Worm (Caenorhabditis elegans) whole organism, L1 larva: Measurements from ENCODE around the gene C26D10.6.

Experiments used
- C16A3.4 ChIP-seq: fragments of 150-350 bp; optimal IDR thresholded peaks from 2 replicates; lab custom pipeline; 2014; ENCODE audit warnings: missing biosample characterization, missing genetic modification characterization
- alr-1 ChIP-seq: fragments of 200-800 bp; sonication (Bioruptor generic); optimal IDR thresholded peaks from 2 replicates; lab custom pipeline; 2018; ENCODE audit warnings: borderline replicate concordance, mild to moderate bottlenecking, missing genetic modification characterization, missing compliant biosample characterization
- blmp-1 ChIP-seq: fragments of 150-350 bp; optimal IDR thresholded peaks from 2 replicates; lab custom pipeline; 2014; ENCODE audit warnings: missing biosample characterization, missing genetic modification characterization
- ceh-63 ChIP-seq: fragments of 200-800 bp; sonication (Bioruptor generic); optimal IDR thresholded peaks from 2 replicates; lab custom pipeline; 2018; ENCODE audit warnings: mild to moderate bottlenecking, missing genetic modification characterization, missing compliant biosample characterization
- ceh-82 ChIP-seq, 3 experiments: fragments of 150-350 bp in 1 of 3; sonication (generic microtip) in 2 of 3; optimal IDR thresholded peaks; 2 replicates each; lab custom pipeline; 2014 to 2017; ENCODE audit warnings: missing biosample characterization in 3 of 3, missing genetic modification characterization in 3 of 3
- dsc-1 ChIP-seq: sonication (generic microtip); optimal IDR thresholded peaks from 2 replicates; lab custom pipeline; 2016; ENCODE audit warnings: mild to moderate bottlenecking, missing genetic modification characterization, missing compliant biosample characterization
- efl-1 ChIP-seq, 4 experiments: fragments of 150-350 bp; optimal IDR thresholded peaks in 3 of 4; peaks in 1 of 4; 1 replicate in 1 of 4; 2 replicates in 3 of 4; lab custom pipeline; 2014; ENCODE audit warnings: missing biosample characterization in 2 of 4, missing genetic modification characterization in 2 of 4, missing genetic modification reagents in 2 of 4
- efl-3 ChIP-seq: fragments of 200-800 bp; sonication (Bioruptor generic); optimal IDR thresholded peaks from 2 replicates; lab custom pipeline; 2018; ENCODE audit warnings: mild to moderate bottlenecking, missing genetic modification characterization, missing compliant biosample characterization
- egl-27 ChIP-seq, 2 experiments: fragments of 150-350 bp in 1 of 2; sonication (generic microtip); optimal IDR thresholded peaks; 3 replicates each; lab custom pipeline; 2017 to 2018; ENCODE audit warnings: missing biosample characterization in 2 of 2, missing genetic modification characterization in 2 of 2, missing genetic modification reagents in 2 of 2
- elt-3 ChIP-seq, 6 experiments: fragments of 150-350 bp in 1 of 6; sonication (generic microtip); optimal IDR thresholded peaks; 2 replicates each; lab custom pipeline; 2017 to 2018; ENCODE audit warnings: missing biosample characterization in 6 of 6, missing genetic modification characterization in 6 of 6, inconsistent platforms in 1 of 6
- fos-1 ChIP-seq: fragments of 150-350 bp; optimal IDR thresholded peaks from 2 replicates; lab custom pipeline; 2014; ENCODE audit warnings: missing biosample characterization, missing genetic modification characterization
- grh-1 ChIP-seq: fragments of 200-800 bp; sonication (Bioruptor generic); IDR thresholded peaks from 2 replicates; pipeline ENCODE4 v1.3.6; 2022; ENCODE audit warnings: missing genetic modification reagents, missing genetic modification characterization, missing compliant biosample characterization
- lin-13 ChIP-seq: fragments of 150-350 bp; optimal IDR thresholded peaks from 2 replicates; lab custom pipeline; 2014; ENCODE audit warnings: missing biosample characterization, missing genetic modification reagents, missing genetic modification characterization
- lin-14 ChIP-seq: fragments of 200-800 bp; sonication (Bioruptor generic); optimal IDR thresholded peaks from 2 replicates; lab custom pipeline; 2018; ENCODE audit warnings: mild to moderate bottlenecking, missing genetic modification characterization, moderate library complexity, missing compliant biosample characterization
- lin-15B ChIP-seq: fragments of 150-350 bp; sonication (generic microtip); optimal IDR thresholded peaks from 3 replicates; lab custom pipeline; 2014; ENCODE audit warnings: missing biosample characterization, missing genetic modification characterization
- mdl-1 ChIP-seq, 2 experiments: fragments of 150-350 bp; optimal IDR thresholded peaks; 2 replicates each; lab custom pipeline; 2014 to 2017; ENCODE audit warnings: missing biosample characterization in 2 of 2, missing genetic modification characterization in 2 of 2, inconsistent platforms in 1 of 2
- mep-1 ChIP-seq: fragments of 150-350 bp; optimal IDR thresholded peaks from 2 replicates; lab custom pipeline; 2014; ENCODE audit warnings: missing biosample characterization, missing genetic modification characterization
- nhr-11 ChIP-seq: fragments of 150-350 bp; optimal IDR thresholded peaks from 2 replicates; lab custom pipeline; 2014; ENCODE audit warnings: missing biosample characterization, missing genetic modification characterization
- nhr-19 ChIP-seq: fragments of 200-800 bp; sonication (Bioruptor generic); conservative IDR thresholded peaks from 2 replicates; pipeline ENCODE4 v1.3.6; 2022; ENCODE audit warnings: missing genetic modification characterization, missing compliant biosample characterization
- nhr-237 ChIP-seq: fragments of 150-350 bp; optimal IDR thresholded peaks from 2 replicates; lab custom pipeline; 2014; ENCODE audit warnings: missing biosample characterization, missing genetic modification characterization
- nhr-76 ChIP-seq: sonication (generic microtip); optimal IDR thresholded peaks from 2 replicates; lab custom pipeline; 2017; ENCODE audit warnings: missing biosample characterization, missing genetic modification characterization
- nhr-85 ChIP-seq: sonication (generic microtip); peaks from one replicate; lab custom pipeline; 2016; ENCODE audit warnings: missing genetic modification characterization, inconsistent platforms, missing compliant biosample characterization
- rnt-1 ChIP-seq: sonication (generic microtip); optimal IDR thresholded peaks from 2 replicates; lab custom pipeline; 2016; ENCODE audit warnings: mild to moderate bottlenecking, missing genetic modification characterization, moderate library complexity, missing compliant biosample characterization
- snu-23 ChIP-seq: sonication (generic microtip); optimal IDR thresholded peaks from 2 replicates; lab custom pipeline; 2016; ENCODE audit warnings: missing genetic modification characterization, missing compliant biosample characterization
- sptf-1 ChIP-seq: fragments of 150-350 bp; optimal IDR thresholded peaks from 2 replicates; lab custom pipeline; 2014; ENCODE audit warnings: missing biosample characterization, missing genetic modification characterization
- xbp-1 ChIP-seq: sonication (generic microtip); optimal IDR thresholded peaks from 2 replicates; lab custom pipeline; 2016; ENCODE audit warnings: missing genetic modification characterization, missing compliant biosample characterization
- ztf-4 ChIP-seq: fragments of 150-350 bp; optimal IDR thresholded peaks from 2 replicates; lab custom pipeline; 2014; ENCODE audit warnings: missing biosample characterization, missing genetic modification characterization

The C26D10.6 gene

ce11 chrII:8360453-8360852 is 6.0 kb upstream of the C26D10.6 start, which contains the start of gene M195.2:
M195.2 (plus strand) TSS chrII:8360753.
- no peak for TF ChIP-seq nhr-85 (tag; lab: Kevin White, UChicago)
- TF ChIP-seq ceh-63: no peak
- no peak for TF ChIP-seq lin-13 (GFP tag; lab: Kevin White, UChicago)
- TF ChIP-seq nhr-237 (tag; lab: Kevin White, UChicago): no peak
- TF ChIP-seq egl-27 (tag; optimal IDR thresholded peaks at IDR 0.05; lab: Kevin White, UChicago): no peak
- no peak for TF ChIP-seq alr-1 (tag; lab: Kevin White, UChicago)
- no peak for TF ChIP-seq sptf-1 (tag; lab: Kevin White, UChicago)
- TF ChIP-seq ztf-4: no peak
- no peak for TF ChIP-seq snu-23 (GFP tag; lab: Kevin White, UChicago)
- no peak for TF ChIP-seq C16A3.4 (tag; lab: Kevin White, UChicago)
- TF ChIP-seq nhr-19 (GFP tag; lab: Robert Waterston, UW): no peak

ce11 chrII:8359350-8359749 is 4.8 kb upstream of the C26D10.6 start, which contains the start of gene col-77:
col-77 (minus strand) TSS chrII:8359381.
- TF ChIP-seq lin-14 (GFP tag; lab: Kevin White, UChicago): peak; percentile 31
- TF ChIP-seq lin-15B (tag; lab: Kevin White, UChicago): no peak
- TF ChIP-seq, all 84 proteins: peak for 1

DNA sequence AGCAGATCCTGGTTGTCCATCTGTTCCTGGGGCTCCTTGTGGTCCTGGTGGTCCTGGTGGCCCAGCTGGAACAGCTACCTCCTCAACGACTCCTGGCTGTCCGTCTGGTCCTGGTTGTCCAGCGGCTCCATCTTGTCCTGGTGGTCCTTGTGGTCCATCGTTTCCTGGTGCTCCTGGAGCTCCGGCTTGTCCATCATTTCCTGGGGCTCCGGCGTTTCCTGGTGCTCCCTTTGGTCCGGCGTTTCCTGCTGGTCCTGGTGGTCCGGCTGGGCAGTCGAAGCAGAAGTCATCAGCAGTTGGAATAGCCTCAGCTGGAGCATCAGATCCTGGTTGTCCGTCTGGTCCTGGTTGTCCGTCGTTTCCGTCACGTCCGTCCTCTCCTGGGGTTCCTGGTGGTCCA is 4.0 kb upstream of the C26D10.6 start:
- TF ChIP-seq nhr-11: no peak
- no peak for TF ChIP-seq elt-3 (tag; optimal IDR thresholded peaks at IDR 0.05; lab: Kevin White, UChicago)
- no peak for TF ChIP-seq nhr-76 (tag; lab: Kevin White, UChicago)
- TF ChIP-seq ztf-4: no peak

ce11 chrII:8353288-8353687 is 1.2 kb downstream of the C26D10.6 start:
- no peak for TF ChIP-seq mdl-1 (tag; optimal IDR thresholded peaks at IDR 0.05; lab: Kevin White, UChicago)
- no peak for TF ChIP-seq nhr-85 (tag; lab: Kevin White, UChicago)
- peak; percentile 32 for TF ChIP-seq lin-14 (GFP tag; lab: Kevin White, UChicago)
- TF ChIP-seq xbp-1 (tag; lab: Kevin White, UChicago): no peak

DNA sequence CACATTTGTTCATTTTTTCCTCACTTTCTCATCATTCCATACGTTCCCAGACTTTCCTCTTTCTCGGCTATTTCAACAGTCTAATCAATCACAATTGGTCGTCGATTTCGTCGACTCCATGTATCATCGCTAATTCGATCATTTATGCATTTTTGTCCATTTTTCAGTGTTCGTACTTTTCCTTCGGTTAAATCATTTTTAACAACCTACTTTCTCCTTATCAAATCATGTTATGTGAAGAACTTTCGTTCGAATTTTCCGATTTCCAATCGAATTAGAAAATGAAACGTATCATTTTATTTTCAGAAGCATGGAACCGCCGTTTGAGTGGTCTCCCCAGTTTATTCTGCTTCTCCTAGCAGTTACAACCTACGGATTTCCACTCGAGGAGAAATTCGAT is 8.1 kb downstream of the C26D10.6 start, which contains the start of gene eff-1:
Gene eff-1 (plus strand): TSS at position 301 of the 400 bp plus-strand sequence.
- TF ChIP-seq efl-3 (no peak), grh-1 (GFP tag; lab: Robert Waterston, UW) (no peak), dsc-1 (tag; lab: Kevin White, UChicago) (no peak), efl-1 (optimal IDR thresholded peaks at IDR 0.05; lab: Kevin White, UChicago) (no peak), efl-1 (GFP tag; optimal IDR thresholded peaks at IDR 0.05 in 1 of 2; lab: Kevin White, UChicago) (peak in 1 of 2 experiments; percentile 50), fos-1 (tag; lab: Kevin White, UChicago) (no peak)
- TF ChIP-seq, all 84 proteins: peak for 1

- TF ChIP-seq efl-1 (optimal IDR thresholded peaks at IDR 0.05; lab: Kevin White, UChicago) (no peak), efl-1 (GFP tag; optimal IDR thresholded peaks at IDR 0.05 in 1 of 2; lab: Kevin White, UChicago) (peak in 1 of 2 experiments; percentile 30), rnt-1 (tag; lab: Kevin White, UChicago) (no peak), blmp-1 (tag; lab: Kevin White, UChicago) (peak; percentile 37), ceh-82 (tag; optimal IDR thresholded peaks at IDR 0.05; lab: Kevin White, UChicago) (no peak)
These were observed 8.9 kb downstream of the C26D10.6 start for ce11 chrII:8345613-8346012.

DNA sequence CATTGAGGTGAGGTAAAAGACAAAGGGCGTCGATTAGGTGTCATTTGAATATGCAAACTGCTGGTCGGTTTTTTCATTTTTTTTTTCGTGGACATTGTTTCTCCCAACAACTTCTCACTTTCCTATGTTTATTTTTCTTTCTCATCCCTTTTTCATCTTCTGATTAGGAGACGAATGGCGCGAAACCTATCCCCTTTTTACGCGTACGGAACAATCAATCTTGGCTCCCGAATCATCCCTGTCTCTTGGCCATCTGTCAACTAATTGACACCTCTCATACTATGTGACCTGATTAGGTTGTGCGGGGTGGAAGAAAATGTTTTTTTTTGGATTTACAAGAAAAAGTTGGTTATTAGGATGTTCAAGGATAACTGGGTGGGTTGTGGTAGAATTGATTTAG is 9.7 kb downstream of the C26D10.6 start:
- TF ChIP-seq mep-1 (tag; lab: Kevin White, UChicago) (no peak), blmp-1 (tag; lab: Kevin White, UChicago) (peak; percentile 75)

- TF ChIP-seq nhr-19 (GFP tag; lab: Robert Waterston, UW): no peak
These were observed 15.4 kb downstream of the C26D10.6 start for ce11 chrII:8339108-8339507.
